Worm (Caenorhabditis elegans) whole organism, L3 larva: ENCODE data around the gene trx-5.

Source experiments
- ZK546.5 ChIP-seq: sonication (generic microtip); optimal IDR thresholded peaks from 2 replicates; lab custom pipeline; 2017; ENCODE audit warnings: missing biosample characterization, missing genetic modification characterization
- aly-2 ChIP-seq: fragments of 150-350 bp; optimal IDR thresholded peaks from 2 replicates; lab custom pipeline; 2014; ENCODE audit warnings: missing biosample characterization, missing genetic modification characterization
- ama-1 ChIP-seq: fragments of 150-350 bp; optimal IDR thresholded peaks from 2 replicates; lab custom pipeline; 2018
- ceh-28 ChIP-seq: fragments of 150-350 bp; optimal IDR thresholded peaks from 2 replicates; lab custom pipeline; 2014; ENCODE audit warnings: missing biosample characterization, missing genetic modification reagents, missing genetic modification characterization
- ceh-82 ChIP-seq: fragments of 150-350 bp; optimal IDR thresholded peaks from 2 replicates; lab custom pipeline; 2014; ENCODE audit warnings: missing biosample characterization, missing genetic modification characterization
- ceh-9 ChIP-seq: sonication (generic microtip); optimal IDR thresholded peaks from 2 replicates; lab custom pipeline; 2018; ENCODE audit warnings: missing biosample characterization, missing genetic modification characterization
- daf-12 ChIP-seq: fragments of 150-350 bp; optimal IDR thresholded peaks from 2 replicates; lab custom pipeline; 2014; ENCODE audit warnings: missing biosample characterization, missing genetic modification reagents, missing genetic modification characterization
- elt-1 ChIP-seq: fragments of 150-350 bp; optimal IDR thresholded peaks from 2 replicates; lab custom pipeline; 2014; ENCODE audit warnings: missing biosample characterization, missing genetic modification characterization
- elt-2 ChIP-seq: sonication (generic microtip); optimal IDR thresholded peaks from 2 replicates; lab custom pipeline; 2016; ENCODE audit warnings: missing genetic modification reagents, mild to moderate bottlenecking, missing genetic modification characterization, missing compliant biosample characterization
- elt-3 ChIP-seq, 3 experiments: fragments of 150-350 bp in 1 of 3; sonication (generic microtip) in 2 of 3; optimal IDR thresholded peaks; 2 replicates in 2 of 3; 4 replicates in 1 of 3; lab custom pipeline; 2014 to 2017; ENCODE audit warnings: missing biosample characterization in 3 of 3, missing genetic modification characterization in 3 of 3
- eor-1 ChIP-seq, 2 experiments: fragments of 150-350 bp; optimal IDR thresholded peaks; 2 replicates each; lab custom pipeline; 2014 to 2018; ENCODE audit warnings: missing biosample characterization in 2 of 2, missing genetic modification characterization in 2 of 2
- fkh-10 ChIP-seq: sonication (generic microtip); optimal IDR thresholded peaks from 2 replicates; lab custom pipeline; 2017; ENCODE audit warnings: missing biosample characterization, missing genetic modification reagents, missing genetic modification characterization
- fkh-2 ChIP-seq: fragments of 150-350 bp; optimal IDR thresholded peaks from 2 replicates; lab custom pipeline; 2014; ENCODE audit warnings: missing biosample characterization, missing genetic modification reagents, missing genetic modification characterization
- fos-1 ChIP-seq: fragments of 150-350 bp; optimal IDR thresholded peaks from 2 replicates; lab custom pipeline; 2014; ENCODE audit warnings: missing biosample characterization, missing genetic modification characterization
- hmg-11 ChIP-seq: sonication (generic microtip); optimal IDR thresholded peaks from 2 replicates; lab custom pipeline; 2016; ENCODE audit warnings: missing genetic modification characterization, missing compliant biosample characterization
- lin-39 ChIP-seq: fragments of 150-350 bp; optimal IDR thresholded peaks from 2 replicates; lab custom pipeline; 2018; ENCODE audit warnings: missing biosample characterization, missing genetic modification reagents, missing genetic modification characterization
- lsy-12 ChIP-seq: sonication (generic microtip); optimal IDR thresholded peaks from 2 replicates; lab custom pipeline; 2016; ENCODE audit warnings: mild to moderate bottlenecking, missing genetic modification characterization, missing compliant biosample characterization
- mdl-1 ChIP-seq: fragments of 150-350 bp; optimal IDR thresholded peaks from 2 replicates; lab custom pipeline; 2014; ENCODE audit warnings: missing biosample characterization, missing genetic modification characterization
- mml-1 ChIP-seq: fragments of 150-350 bp; sonication (generic microtip); optimal IDR thresholded peaks from 3 replicates; lab custom pipeline; 2014; ENCODE audit warnings: missing biosample characterization, missing genetic modification characterization
- nfya-1 ChIP-seq: sonication (generic microtip); optimal IDR thresholded peaks from 2 replicates; lab custom pipeline; 2017; ENCODE audit warnings: missing genetic modification characterization, mild to moderate bottlenecking, missing compliant biosample characterization, antibody characterized with exemption, moderate library complexity; ENCODE audit not compliant: insufficient read depth
- nhr-11 ChIP-seq: fragments of 150-350 bp; optimal IDR thresholded peaks from 2 replicates; lab custom pipeline; 2014; ENCODE audit warnings: missing biosample characterization, missing genetic modification characterization
- nhr-237 ChIP-seq: fragments of 150-350 bp; optimal IDR thresholded peaks from 2 replicates; lab custom pipeline; 2014; ENCODE audit warnings: missing biosample characterization, missing genetic modification characterization
- nhr-25 ChIP-seq: sonication (generic microtip); optimal IDR thresholded peaks from 2 replicates; lab custom pipeline; 2017; ENCODE audit warnings: missing biosample characterization, missing genetic modification characterization
- nhr-28 ChIP-seq: fragments of 150-350 bp; optimal IDR thresholded peaks from 2 replicates; lab custom pipeline; 2014; ENCODE audit warnings: missing biosample characterization, missing genetic modification characterization
- nhr-67 ChIP-seq: fragments of 150-350 bp; optimal IDR thresholded peaks from 2 replicates; lab custom pipeline; 2014; ENCODE audit warnings: missing biosample characterization, missing genetic modification characterization
- nhr-76 ChIP-seq: fragments of 150-350 bp; sonication (generic microtip); optimal IDR thresholded peaks from 5 replicates; lab custom pipeline; 2014; ENCODE audit warnings: missing biosample characterization, missing genetic modification characterization
- nhr-77 ChIP-seq: fragments of 150-350 bp; optimal IDR thresholded peaks from 2 replicates; lab custom pipeline; 2014; ENCODE audit warnings: missing biosample characterization, missing genetic modification characterization
- pqm-1 ChIP-seq: fragments of 150-350 bp; optimal IDR thresholded peaks from 2 replicates; lab custom pipeline; 2017; ENCODE audit warnings: missing biosample characterization, missing genetic modification characterization, inconsistent platforms
- sea-2 ChIP-seq: fragments of 150-350 bp; sonication (generic microtip); optimal IDR thresholded peaks from 4 replicates; lab custom pipeline; 2014; ENCODE audit warnings: missing biosample characterization, missing genetic modification reagents, missing genetic modification characterization
- snpc-4 ChIP-seq: fragments of 150-350 bp; optimal IDR thresholded peaks from 2 replicates; lab custom pipeline; 2014; ENCODE audit warnings: missing biosample characterization, missing genetic modification characterization
- tbx-2 ChIP-seq: sonication (generic microtip); optimal IDR thresholded peaks from 2 replicates; lab custom pipeline; 2016; ENCODE audit warnings: mild to moderate bottlenecking, missing genetic modification characterization, missing compliant biosample characterization
- unc-62 ChIP-seq: fragments of 150-350 bp; sonication (generic microtip); optimal IDR thresholded peaks from 4 replicates; lab custom pipeline; 2014; ENCODE audit warnings: missing biosample characterization, missing genetic modification reagents, missing genetic modification characterization
- ztf-11 ChIP-seq: fragments of 150-350 bp; optimal IDR thresholded peaks from 2 replicates; lab custom pipeline; 2014; ENCODE audit warnings: missing biosample characterization, missing genetic modification characterization

The trx-5 gene

ce11 chrV:1541786-1542185 lies 7.6 kb upstream of the trx-5 start, which contains the start of gene oac-31:
Gene oac-31 (minus strand): TSS chrV:1541886.
- peak; percentile 40 for TF ChIP-seq pqm-1 (tag; lab: Kevin White, UChicago)
- TF ChIP-seq ama-1 (lab: Kevin White, UChicago), result no peak
- TF ChIP-seq aly-2 (tag; lab: Kevin White, UChicago), result no peak

DNA sequence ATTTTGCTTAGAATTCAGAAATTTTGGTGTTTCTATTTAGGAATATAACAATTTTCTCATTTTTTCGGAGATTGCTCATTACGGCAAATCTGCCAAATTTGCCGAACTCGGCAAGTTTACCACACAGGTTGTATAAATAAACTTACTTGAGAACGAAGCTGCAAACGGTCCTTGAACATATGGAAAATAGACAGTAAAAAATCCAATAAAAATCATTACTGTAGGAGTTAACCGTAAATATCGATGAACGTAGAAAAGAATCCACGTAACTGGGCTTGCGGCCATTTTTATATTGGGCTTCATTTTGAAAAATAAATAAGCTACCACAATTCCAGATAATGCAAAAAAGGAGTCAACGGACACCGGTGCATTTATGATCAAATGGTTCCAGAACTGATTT lies 6.0 kb upstream of the trx-5 start:
- TF ChIP-seq mdl-1 (tag; lab: Kevin White, UChicago) (no peak), sea-2 (no peak), fos-1 (tag; lab: Kevin White, UChicago) (no peak)

- TF ChIP-seq pqm-1 (tag; lab: Kevin White, UChicago) (no peak), nhr-11 (no peak), ceh-9 (tag; lab: Kevin White, UChicago) (no peak)
Observed at ce11 chrV:1538842-1539241, 4.6 kb upstream of the trx-5 start.

- no peak for TF ChIP-seq elt-1 (tag; lab: Kevin White, UChicago)
- TF ChIP-seq sea-2, result no peak
- TF ChIP-seq fos-1 (tag; lab: Kevin White, UChicago), result no peak
- no peak for TF ChIP-seq eor-1 (tag; optimal IDR thresholded peaks at IDR 0.05; lab: Kevin White, UChicago)
- TF ChIP-seq snpc-4 (tag; lab: Kevin White, UChicago), result no peak
- TF ChIP-seq daf-12, result no peak
Observed at ce11 chrV:1536979-1537378, 2.8 kb upstream of the trx-5 start, which contains the start of gene K02H11.9. Gene K02H11.9 (minus strand): TSS chrV:1537079.

- no peak for TF ChIP-seq lin-39 (tag; lab: Kevin White, UChicago)
Observed at ce11 chrV:1532455-1532854, 1.8 kb downstream of the trx-5 start.

ce11 chrV:1531159-1531558 lies 3.1 kb downstream of the trx-5 start, which contains the start of gene K02H11.4:
Gene K02H11.4 (minus strand): TSS chrV:1531259.
- TF ChIP-seq ztf-11 (tag; lab: Kevin White, UChicago) (no peak), elt-2 (tag; lab: Kevin White, UChicago) (no peak), tbx-2 (tag; lab: Kevin White, UChicago) (no peak), nhr-11 (no peak), fkh-2 (tag; lab: Kevin White, UChicago) (no peak), nhr-77 (no peak), nhr-67 (tag; lab: Kevin White, UChicago) (no peak), elt-3 (tag; optimal IDR thresholded peaks at IDR 0.05; lab: Kevin White, UChicago) (no peak), nfya-1 (tag; lab: Kevin White, UChicago) (no peak), ceh-28 (tag; lab: Kevin White, UChicago) (no peak), ceh-9 (tag; lab: Kevin White, UChicago) (no peak), nhr-25 (tag; lab: Kevin White, UChicago) (no peak), lsy-12 (no peak), nhr-28 (tag; lab: Kevin White, UChicago) (no peak), unc-62 (GFP tag; lab: Kevin White, UChicago) (no peak), nhr-237 (tag; lab: Kevin White, UChicago) (no peak), ama-1 (lab: Kevin White, UChicago) (no peak), ZK546.5 (no peak), nhr-76 (no peak)

- TF ChIP-seq ceh-28 (tag; lab: Kevin White, UChicago), result no peak
- TF ChIP-seq hmg-11 (tag; lab: Kevin White, UChicago), result no peak
- TF ChIP-seq nhr-77, result no peak
- no peak for TF ChIP-seq ceh-82 (tag; lab: Kevin White, UChicago)
- TF ChIP-seq fkh-10, result no peak
- no peak for TF ChIP-seq mml-1 (tag; lab: Kevin White, UChicago)
- no peak for TF ChIP-seq ama-1 (lab: Kevin White, UChicago)
Observed at ce11 chrV:1527985-1528384, 6.2 kb downstream of the trx-5 start, which contains the start of gene str-236. Gene str-236 (minus strand): TSS chrV:1528085.
